Fruit fly (Drosophila melanogaster) whole organism, embryonic: Measurements from ENCODE around the gene CG6345.

Source experiments
- CG10321 ChIP-seq: fragments of 200-800 bp; sonication (Bioruptor generic); IDR thresholded peaks from 2 replicates; pipeline ENCODE4 v1.3.6; 2022; ENCODE audit warnings: missing biosample characterization, missing genetic modification characterization
- CG10979 ChIP-seq: fragments of 200-800 bp; sonication (Bioruptor generic); optimal IDR thresholded peaks from 2 replicates; lab custom pipeline; 2018; ENCODE audit warnings: missing biosample characterization, mild to moderate bottlenecking, missing genetic modification characterization, moderate library complexity
- CG11093 ChIP-seq: fragments of 200-800 bp; sonication (Bioruptor generic); IDR thresholded peaks from 3 replicates; pipeline ENCODE4 v1.3.6; 2022; ENCODE audit warnings: missing biosample characterization, missing genetic modification characterization
- CG12071 ChIP-seq: fragments of 200-800 bp; sonication (Bioruptor generic); optimal IDR thresholded peaks from 3 replicates; lab custom pipeline; 2018; ENCODE audit warnings: missing biosample characterization, mild to moderate bottlenecking, missing genetic modification characterization
- CG12219 ChIP-seq: fragments of 200-800 bp; sonication (Bioruptor generic); optimal IDR thresholded peaks from 3 replicates; lab custom pipeline; 2018; ENCODE audit warnings: missing biosample characterization, mild to moderate bottlenecking, missing genetic modification characterization
- CG1233 ChIP-seq: fragments of 200-800 bp; sonication (Bioruptor generic); optimal IDR thresholded peaks from 4 replicates; lab custom pipeline; 2018; ENCODE audit warnings: missing biosample characterization, mild to moderate bottlenecking, missing genetic modification characterization
- CG14710 ChIP-seq: fragments of 200-800 bp; sonication (Bioruptor generic); optimal IDR thresholded peaks from 3 replicates; lab custom pipeline; 2019; ENCODE audit warnings: missing biosample characterization, mild to moderate bottlenecking, missing genetic modification characterization, moderate library complexity
- CG16779 ChIP-seq: fragments of 200-800 bp; sonication (Bioruptor generic); IDR thresholded peaks from 2 replicates; pipeline ENCODE4 v1.3.6; 2022; ENCODE audit warnings: missing biosample characterization, missing genetic modification characterization
- CG17829 ChIP-seq: fragments of 200-800 bp; optimal IDR thresholded peaks from 2 replicates; lab custom pipeline; 2019; ENCODE audit warnings: missing biosample characterization, mild to moderate bottlenecking, missing genetic modification characterization, moderate library complexity
- CG1832 ChIP-seq: fragments of 200-800 bp; sonication (Bioruptor generic); optimal IDR thresholded peaks from 2 replicates; lab custom pipeline; 2017; ENCODE audit warnings: missing biosample characterization, mild to moderate bottlenecking, missing genetic modification characterization, inconsistent platforms
- CG18599 ChIP-seq: fragments of 200-800 bp; sonication (Bioruptor generic); optimal IDR thresholded peaks from 3 replicates; lab custom pipeline; 2017; ENCODE audit warnings: missing biosample characterization, missing genetic modification characterization, mild to moderate bottlenecking, moderate library complexity, missing genetic modification reagents
- CG2120 ChIP-seq: fragments of 200-800 bp; sonication (Bioruptor generic); optimal IDR thresholded peaks from 3 replicates; lab custom pipeline; 2016; ENCODE audit warnings: missing biosample characterization, missing genetic modification characterization
- CG2202 ChIP-seq: fragments of 200-800 bp; sonication (Bioruptor generic); optimal IDR thresholded peaks from 2 replicates; lab custom pipeline; 2018; ENCODE audit warnings: missing biosample characterization, mild to moderate bottlenecking, missing genetic modification characterization
- CG2889 ChIP-seq: fragments of 200-800 bp; sonication (Bioruptor generic); IDR thresholded peaks from 3 replicates; pipeline ENCODE4 v1.3.6; 2022; ENCODE audit warnings: missing biosample characterization, missing genetic modification characterization
- CG34376 ChIP-seq: fragments of 200-800 bp; sonication (Bioruptor generic); optimal IDR thresholded peaks from 2 replicates; lab custom pipeline; 2018; ENCODE audit warnings: missing biosample characterization, mild to moderate bottlenecking, missing genetic modification characterization
- CG4360 ChIP-seq: fragments of 200-800 bp; sonication (Bioruptor generic); IDR thresholded peaks from 2 replicates; pipeline ENCODE4 v1.3.6; 2022; ENCODE audit warnings: missing biosample characterization, missing genetic modification characterization
- CG4617 ChIP-seq: fragments of 200-800 bp; sonication (Bioruptor generic); optimal IDR thresholded peaks from 3 replicates; lab custom pipeline; 2016; ENCODE audit warnings: missing biosample characterization, missing genetic modification characterization, borderline replicate concordance
- CG5953 ChIP-seq: fragments of 200-800 bp; sonication (Bioruptor generic); IDR thresholded peaks from 2 replicates; pipeline ENCODE4 v1.3.6; 2022; ENCODE audit warnings: missing biosample characterization, missing genetic modification characterization
- CG7928 ChIP-seq: fragments of 200-800 bp; sonication (Bioruptor generic); optimal IDR thresholded peaks from 2 replicates; lab custom pipeline; 2017; ENCODE audit warnings: missing biosample characterization, mild to moderate bottlenecking, missing genetic modification characterization
- CG8089 ChIP-seq: fragments of 200-800 bp; sonication (Bioruptor generic); optimal IDR thresholded peaks from 3 replicates; lab custom pipeline; 2016; ENCODE audit warnings: missing biosample characterization, missing genetic modification characterization
- CG8478 ChIP-seq: fragments of >200 bp; optimal IDR thresholded peaks from 2 replicates; lab custom pipeline; 2018
- Dfd ChIP-seq, 2 experiments: fragments of >200 bp; optimal IDR thresholded peaks; 2 replicates each; lab custom pipeline; 2017; ENCODE audit warnings: missing biosample characterization in 2 of 2, missing genetic modification characterization in 2 of 2
- HLHmδ ChIP-seq: fragments of 200-800 bp; sonication (Bioruptor generic); optimal IDR thresholded peaks from 2 replicates; lab custom pipeline; 2018; ENCODE audit warnings: missing biosample characterization, mild to moderate bottlenecking, missing genetic modification characterization, moderate library complexity
- HmgD ChIP-seq: fragments of 200-800 bp; sonication (Bioruptor generic); optimal IDR thresholded peaks from 3 replicates; lab custom pipeline; 2016; ENCODE audit warnings: missing biosample characterization, missing genetic modification characterization
- MESR4 ChIP-seq: fragments of 200-800 bp; sonication (Bioruptor generic); optimal IDR thresholded peaks from 2 replicates; lab custom pipeline; 2018; ENCODE audit warnings: missing biosample characterization, mild to moderate bottlenecking, missing genetic modification characterization, moderate library complexity
- Mad ChIP-seq: fragments of 200-800 bp; sonication (Bioruptor generic); optimal IDR thresholded peaks from 2 replicates; lab custom pipeline; 2016; ENCODE audit warnings: missing biosample characterization, missing genetic modification characterization
- Oaz ChIP-seq: fragments of 200-800 bp; sonication (Bioruptor generic); IDR thresholded peaks from 2 replicates; pipeline ENCODE4 v1.3.6; 2022; ENCODE audit warnings: missing biosample characterization, missing genetic modification characterization
- Sox100B ChIP-seq: fragments of 200-800 bp; sonication (Bioruptor generic); optimal IDR thresholded peaks from 3 replicates; lab custom pipeline; 2018; ENCODE audit warnings: missing biosample characterization, mild to moderate bottlenecking, missing genetic modification characterization
- Vsx1 ChIP-seq: fragments of 200-800 bp; sonication (Bioruptor generic); optimal IDR thresholded peaks from 2 replicates; lab custom pipeline; 2017; ENCODE audit warnings: missing biosample characterization, mild to moderate bottlenecking, missing genetic modification characterization, missing genetic modification reagents
- abd-A ChIP-seq: fragments of 200-800 bp; sonication (Bioruptor generic); optimal IDR thresholded peaks from 3 replicates; lab custom pipeline; 2019; ENCODE audit warnings: missing biosample characterization, mild to moderate bottlenecking, missing genetic modification characterization, moderate library complexity
- bab2 ChIP-seq: fragments of 200-800 bp; sonication (Bioruptor generic); optimal IDR thresholded peaks from 2 replicates; lab custom pipeline; 2016; ENCODE audit warnings: missing biosample characterization, missing genetic modification characterization
- cas ChIP-seq: fragments of 200-800 bp; sonication (Bioruptor generic); IDR thresholded peaks from 2 replicates; pipeline ENCODE4 v1.3.6; 2022; ENCODE audit warnings: missing biosample characterization, missing genetic modification characterization
- dmrt11E ChIP-seq: fragments of 200-800 bp; sonication (Bioruptor generic); optimal IDR thresholded peaks from 3 replicates; lab custom pipeline; 2018; ENCODE audit warnings: missing biosample characterization, mild to moderate bottlenecking, missing genetic modification characterization, moderate library complexity
- eve ChIP-seq, 2 experiments: fragments of >200 bp; optimal IDR thresholded peaks; 2 replicates each; lab custom pipeline; 2017; ENCODE audit warnings: missing biosample characterization in 2 of 2, missing genetic modification characterization in 2 of 2
- ind ChIP-seq: fragments of 200-800 bp; sonication (Bioruptor generic); optimal IDR thresholded peaks from 3 replicates; lab custom pipeline; 2016; ENCODE audit warnings: missing biosample characterization, missing genetic modification characterization
- kni ChIP-seq: fragments of 200-800 bp; sonication (Bioruptor generic); optimal IDR thresholded peaks from 3 replicates; lab custom pipeline; 2017; ENCODE audit warnings: mild to moderate bottlenecking, missing biosample characterization, missing genetic modification reagents, missing genetic modification characterization
- mirr ChIP-seq: fragments of 200-800 bp; sonication (Bioruptor generic); optimal IDR thresholded peaks from 3 replicates; lab custom pipeline; 2018; ENCODE audit warnings: missing biosample characterization, mild to moderate bottlenecking, missing genetic modification characterization
- mld ChIP-seq: fragments of 200-800 bp; sonication (Bioruptor generic); IDR thresholded peaks from 3 replicates; pipeline ENCODE4 v1.3.6; 2022; ENCODE audit warnings: missing biosample characterization, missing genetic modification characterization; ENCODE audit not compliant: partially characterized antibody
- nmo ChIP-seq: fragments of 200-800 bp; sonication (Bioruptor generic); optimal IDR thresholded peaks from 2 replicates; lab custom pipeline; 2018; ENCODE audit warnings: missing biosample characterization, mild to moderate bottlenecking, missing genetic modification characterization, moderate library complexity
- odd ChIP-seq: fragments of 200-800 bp; sonication (Bioruptor generic); optimal IDR thresholded peaks from 2 replicates; lab custom pipeline; 2017; ENCODE audit warnings: missing biosample characterization, mild to moderate bottlenecking, missing genetic modification characterization
- pb ChIP-seq: fragments of 200-800 bp; sonication (Bioruptor generic); optimal IDR thresholded peaks from 3 replicates; lab custom pipeline; 2016; ENCODE audit warnings: missing biosample characterization, missing genetic modification characterization
- pho ChIP-seq: fragments of 200-800 bp; sonication (Bioruptor generic); optimal IDR thresholded peaks from 2 replicates; lab custom pipeline; 2016; ENCODE audit warnings: missing biosample characterization, missing genetic modification characterization
- prd ChIP-seq, 3 experiments: fragments of >200 bp in 2 of 3; fragments of 200-800 bp in 1 of 3; sonication (Bioruptor generic) in 1 of 3; optimal IDR thresholded peaks in 2 of 3; IDR thresholded peaks in 1 of 3; 2 replicates in 2 of 3; 3 replicates in 1 of 3; pipeline versions ENCODE4 v1.3.6 to Lab custom; 2017 to 2022; ENCODE audit warnings: missing biosample characterization in 1 of 3, missing genetic modification characterization in 1 of 3
- tgo ChIP-seq: fragments of 200-800 bp; sonication (Bioruptor generic); IDR thresholded peaks from 3 replicates; pipeline ENCODE4 v1.3.6; 2022; ENCODE audit warnings: missing biosample characterization, missing genetic modification characterization
- tin ChIP-seq: fragments of 200-800 bp; sonication (Bioruptor generic); optimal IDR thresholded peaks from 3 replicates; lab custom pipeline; 2016; ENCODE audit warnings: missing biosample characterization, missing genetic modification characterization
- tll ChIP-seq, 2 experiments: fragments of 200-800 bp in 1 of 2; fragments of >200 bp in 1 of 2; sonication (Bioruptor generic) in 1 of 2; optimal IDR thresholded peaks; 2 replicates each; lab custom pipeline; 2017 to 2019; ENCODE audit warnings: missing biosample characterization in 2 of 2, missing genetic modification characterization in 2 of 2, mild to moderate bottlenecking in 1 of 2, moderate library complexity in 1 of 2
- tup ChIP-seq: fragments of 200-800 bp; sonication (Bioruptor generic); optimal IDR thresholded peaks from 2 replicates; lab custom pipeline; 2016; ENCODE audit warnings: missing biosample characterization, mild to moderate bottlenecking, missing genetic modification characterization, moderate library complexity
- zen ChIP-seq: fragments of 200-800 bp; sonication (Bioruptor generic); optimal IDR thresholded peaks from 3 replicates; lab custom pipeline; 2018; ENCODE audit warnings: missing biosample characterization, mild to moderate bottlenecking, missing genetic modification characterization, moderate library complexity

CG6345 gene

dm6 chr3R:10411752-10412549 is 3.9 kb downstream of the CG6345 start (continued):
- TF ChIP-seq HmgD (GFP tag; lab: Kevin White, UChicago) (no peak), CG4360 (GFP tag; lab: Robert Waterston, UW) (no peak), CG1233 (GFP tag; lab: Kevin White, UChicago) (peak; percentile 27), tgo (GFP tag; lab: Robert Waterston, UW) (peak; percentile 64; the same call in 1 of the 3 replicates), tup (no peak), kni (GFP tag; lab: Kevin White, UChicago) (no peak), CG2120 (peak; percentile 62), odd (no peak), zen (tag; lab: Kevin White, UChicago) (no peak), CG8478 (lab: Kevin White, UChicago) (no peak), CG12071 (no peak), ind (GFP tag; lab: Kevin White, UChicago) (peak; percentile 67), Oaz (0 out of 2 replicates have a peak, but pooled peaks have one; percentile 19), pho (GFP tag; lab: Kevin White, UChicago) (peak; percentile 16), tin (GFP tag; lab: Kevin White, UChicago) (peak; percentile 24), Mad (GFP tag; lab: Kevin White, UChicago) (no peak), MESR4 (no peak), abd-A (no peak), CG14710 (no peak), bab2 (peak; percentile 41), CG18599 (GFP tag; lab: Kevin White, UChicago) (peak; percentile 90), CG7928 (GFP tag; lab: Kevin White, UChicago) (no peak), CG12219 (GFP tag; lab: Kevin White, UChicago) (no peak), Sox100B (no peak), CG4617 (GFP tag; lab: Kevin White, UChicago) (no peak), nmo (GFP tag; lab: Kevin White, UChicago) (peak; percentile 47), Vsx1 (GFP tag; lab: Kevin White, UChicago) (no peak), mirr (GFP tag; lab: Kevin White, UChicago) (peak; percentile 69), mld (GFP tag; lab: Robert Waterston, UW) (no peak), tll (GFP tag; optimal IDR thresholded peaks at IDR 0.05; lab: Kevin White, UChicago) (no peak), CG10321 (GFP tag; lab: Robert Waterston, UW) (no peak), prd (optimal IDR thresholded peaks at IDR 0.05; lab: Kevin White, UChicago) (no peak), prd (GFP tag; IDR thresholded peaks at IDR 0.05; lab: Robert Waterston, UW) (peak; percentile 55; the same call in 2 of the 3 replicates), CG11093 (GFP tag; lab: Robert Waterston, UW) (0 out of 3 replicates have a peak, but pooled peaks have one; percentile 21), pb (GFP tag; lab: Kevin White, UChicago) (no peak), CG16779 (GFP tag; lab: Robert Waterston, UW) (no peak; the same call in 1 of the 2 replicates), CG2202 (tag; lab: Kevin White, UChicago) (no peak), CG34376 (GFP tag; lab: Kevin White, UChicago) (peak; percentile 92), Dfd (GFP tag; optimal IDR thresholded peaks at IDR 0.05; lab: Kevin White, UChicago) (no peak), CG1832 (GFP tag; lab: Kevin White, UChicago) (no peak), HLHmδ (GFP tag; lab: Kevin White, UChicago) (no peak), CG10979 (tag; lab: Kevin White, UChicago) (no peak), CG5953 (GFP tag; lab: Robert Waterston, UW) (no peak), CG17829 (tag; lab: Kevin White, UChicago) (no peak), CG2889 (GFP tag; lab: Robert Waterston, UW) (no peak), eve (GFP tag; optimal IDR thresholded peaks at IDR 0.05; lab: Kevin White, UChicago) (no peak), dmrt11E (tag; lab: Kevin White, UChicago) (no peak), CG8089 (GFP tag; lab: Kevin White, UChicago) (no peak), cas (GFP tag; lab: Robert Waterston, UW) (peak; percentile 47; the same call in 1 of the 2 replicates)
